Worm (Caenorhabditis elegans) whole organism, L4 larva: Measurements from ENCODE around the gene ZK938.10.

Source experiments
- D1046.2 ChIP-seq: fragments of 200-800 bp; sonication (Bioruptor generic); IDR thresholded peaks from 2 replicates; pipeline ENCODE4 v1.3.6; 2022; ENCODE audit warnings: missing genetic modification characterization, missing compliant biosample characterization
- F10B5.3 ChIP-seq: sonication (generic microtip); optimal IDR thresholded peaks from 2 replicates; lab custom pipeline; 2016; ENCODE audit warnings: mild to moderate bottlenecking, missing genetic modification characterization, missing compliant biosample characterization
- F26F4.8 ChIP-seq: fragments of 200-800 bp; sonication (Bioruptor generic); conservative IDR thresholded peaks from 2 replicates; pipeline ENCODE4 v1.3.6; 2022; ENCODE audit warnings: missing genetic modification characterization, missing compliant biosample characterization
- F37D6.2 ChIP-seq: sonication (generic microtip); optimal IDR thresholded peaks from 2 replicates; lab custom pipeline; 2016; ENCODE audit warnings: mild to moderate bottlenecking, missing genetic modification characterization, missing compliant biosample characterization
- T20F7.1 ChIP-seq: fragments of 200-800 bp; sonication (Bioruptor generic); optimal IDR thresholded peaks from 2 replicates; lab custom pipeline; 2018; ENCODE audit warnings: mild to moderate bottlenecking, missing genetic modification characterization, missing compliant biosample characterization
- Y48G9A.11 ChIP-seq: fragments of 200-800 bp; sonication (Bioruptor generic); IDR thresholded peaks from 2 replicates; pipeline ENCODE4 v1.3.6; 2022; ENCODE audit warnings: missing genetic modification reagents, missing genetic modification characterization, missing compliant biosample characterization
- Y5F2A.4 ChIP-seq: fragments of 200-800 bp; sonication (Bioruptor generic); optimal IDR thresholded peaks from 2 replicates; lab custom pipeline; 2018; ENCODE audit warnings: mild to moderate bottlenecking, missing genetic modification characterization, missing compliant biosample characterization
- Y75B8A.6 ChIP-seq: fragments of 200-800 bp; sonication (Bioruptor generic); IDR thresholded peaks from 2 replicates; pipeline ENCODE4 v1.3.6; 2022; ENCODE audit warnings: missing genetic modification reagents, missing genetic modification characterization, missing compliant biosample characterization
- aly-2 ChIP-seq: sonication (generic microtip); optimal IDR thresholded peaks from 2 replicates; lab custom pipeline; 2018; ENCODE audit warnings: missing biosample characterization, missing genetic modification characterization
- ama-1 ChIP-seq: fragments of 150-350 bp; optimal IDR thresholded peaks from 2 replicates; lab custom pipeline; 2014; ENCODE audit warnings: inconsistent platforms, mixed read lengths
- arid-1 ChIP-seq: fragments of 200-800 bp; sonication (Bioruptor generic); conservative IDR thresholded peaks from 2 replicates; pipeline ENCODE4 v1.3.6; 2022; ENCODE audit warnings: missing genetic modification reagents, missing genetic modification characterization, missing compliant biosample characterization
- ceh-28 ChIP-seq: fragments of 150-350 bp; optimal IDR thresholded peaks from 2 replicates; lab custom pipeline; 2014; ENCODE audit warnings: missing biosample characterization, missing genetic modification reagents, missing genetic modification characterization
- ceh-44 ChIP-seq: fragments of 200-800 bp; sonication (Bioruptor generic); IDR thresholded peaks from 2 replicates; pipeline ENCODE4 v1.3.6; 2022; ENCODE audit warnings: missing genetic modification reagents, missing genetic modification characterization, missing compliant biosample characterization
- ceh-62 ChIP-seq: sonication (generic microtip); optimal IDR thresholded peaks from 2 replicates; lab custom pipeline; 2017; ENCODE audit warnings: missing biosample characterization, missing genetic modification characterization
- ceh-82 ChIP-seq: sonication (generic microtip); optimal IDR thresholded peaks from 2 replicates; lab custom pipeline; 2017; ENCODE audit warnings: missing biosample characterization, missing genetic modification characterization
- dmd-8 ChIP-seq: fragments of 200-800 bp; sonication (Bioruptor generic); IDR thresholded peaks from 2 replicates; pipeline ENCODE4 v1.3.6; 2022; ENCODE audit warnings: missing genetic modification characterization, missing compliant biosample characterization
- duxl-1 ChIP-seq: sonication (generic microtip); optimal IDR thresholded peaks from 2 replicates; lab custom pipeline; 2016; ENCODE audit warnings: mild to moderate bottlenecking, missing genetic modification characterization, moderate library complexity, missing compliant biosample characterization; ENCODE audit not compliant: poor library complexity
- fos-1 ChIP-seq: fragments of 150-350 bp; optimal IDR thresholded peaks from 2 replicates; lab custom pipeline; 2014; ENCODE audit warnings: missing biosample characterization, missing genetic modification characterization
- gei-8 ChIP-seq: fragments of 200-800 bp; sonication (Bioruptor generic); optimal IDR thresholded peaks from 2 replicates; lab custom pipeline; 2018; ENCODE audit warnings: mild to moderate bottlenecking, missing genetic modification characterization, missing compliant biosample characterization
- hlh-30 ChIP-seq: sonication (generic microtip); optimal IDR thresholded peaks from 2 replicates; lab custom pipeline; 2017; ENCODE audit warnings: antibody characterized with exemption, mild to moderate bottlenecking, missing genetic modification characterization, missing compliant biosample characterization; ENCODE audit not compliant: insufficient read depth
- lin-13 ChIP-seq: fragments of 150-350 bp; optimal IDR thresholded peaks from 2 replicates; lab custom pipeline; 2014; ENCODE audit warnings: missing biosample characterization, missing genetic modification reagents, missing genetic modification characterization
- lin-15B ChIP-seq: fragments of 150-350 bp; sonication (generic microtip); optimal IDR thresholded peaks from 3 replicates; lab custom pipeline; 2014; ENCODE audit warnings: missing biosample characterization, missing genetic modification characterization
- lin-29 ChIP-seq: fragments of 200-800 bp; sonication (Bioruptor generic); IDR thresholded peaks from 2 replicates; pipeline ENCODE4 v1.3.6; 2022; ENCODE audit warnings: missing genetic modification reagents, missing genetic modification characterization, missing compliant biosample characterization
- lin-38 ChIP-seq: fragments of 200-800 bp; sonication (Bioruptor generic); IDR thresholded peaks from 2 replicates; pipeline ENCODE4 v1.3.6; 2022; ENCODE audit warnings: missing genetic modification reagents, missing genetic modification characterization, missing compliant biosample characterization
- lin-39 ChIP-seq: fragments of 150-350 bp; optimal IDR thresholded peaks from 2 replicates; lab custom pipeline; 2014; ENCODE audit warnings: missing biosample characterization, missing genetic modification reagents, missing genetic modification characterization
- lsy-2 ChIP-seq, 2 experiments: fragments of 150-350 bp in 1 of 2; sonication (generic microtip) in 1 of 2; optimal IDR thresholded peaks; 2 replicates each; lab custom pipeline; 2014 to 2017; ENCODE audit warnings: missing biosample characterization in 2 of 2, missing genetic modification characterization in 2 of 2
- madf-9 ChIP-seq: fragments of 200-800 bp; sonication (Bioruptor generic); conservative IDR thresholded peaks from 2 replicates; pipeline ENCODE4 v1.3.6; 2022; ENCODE audit warnings: missing genetic modification reagents, missing genetic modification characterization, missing compliant biosample characterization
- mdl-1 ChIP-seq, 2 experiments: fragments of 150-350 bp in 1 of 2; sonication (generic microtip) in 1 of 2; optimal IDR thresholded peaks; 2 replicates each; lab custom pipeline; 2014 to 2017; ENCODE audit warnings: missing biosample characterization in 2 of 2, missing genetic modification characterization in 2 of 2
- mdt-29 ChIP-seq: fragments of 200-800 bp; sonication (Bioruptor generic); IDR thresholded peaks from 2 replicates; pipeline ENCODE4 v1.3.6; 2022; ENCODE audit warnings: missing genetic modification reagents, missing genetic modification characterization, missing compliant biosample characterization
- mep-1 ChIP-seq: fragments of 150-350 bp; sonication (generic microtip); optimal IDR thresholded peaks from 3 replicates; lab custom pipeline; 2014; ENCODE audit warnings: missing biosample characterization, missing genetic modification characterization
- mes-2 ChIP-seq: sonication (generic microtip); optimal IDR thresholded peaks from 2 replicates; lab custom pipeline; 2016; ENCODE audit warnings: missing genotype, mild to moderate bottlenecking, missing genetic modification characterization, missing compliant biosample characterization; ENCODE audit not compliant: poor library complexity, severe bottlenecking
- nhr-102 ChIP-seq: sonication (generic microtip); optimal IDR thresholded peaks from 2 replicates; lab custom pipeline; 2016; ENCODE audit warnings: mild to moderate bottlenecking, missing genetic modification characterization, moderate library complexity, missing compliant biosample characterization
- nhr-237 ChIP-seq: sonication (generic microtip); optimal IDR thresholded peaks from 2 replicates; lab custom pipeline; 2017; ENCODE audit warnings: missing biosample characterization, missing genetic modification characterization
- nhr-25 ChIP-seq: sonication (generic microtip); optimal IDR thresholded peaks from 2 replicates; lab custom pipeline; 2017; ENCODE audit warnings: missing genetic modification characterization, mild to moderate bottlenecking, missing compliant biosample characterization, antibody characterized with exemption, moderate library complexity, borderline replicate concordance; ENCODE audit not compliant: insufficient read depth
- nhr-28 ChIP-seq: fragments of 150-350 bp; optimal IDR thresholded peaks from 2 replicates; lab custom pipeline; 2014; ENCODE audit warnings: missing biosample characterization, missing genetic modification characterization
- nhr-41 ChIP-seq: fragments of 200-800 bp; sonication (Bioruptor generic); IDR thresholded peaks from 2 replicates; pipeline ENCODE4 v1.3.6; 2022; ENCODE audit warnings: missing genetic modification reagents, missing genetic modification characterization, missing compliant biosample characterization
- nhr-48 ChIP-seq: sonication (generic microtip); optimal IDR thresholded peaks from 2 replicates; lab custom pipeline; 2016; ENCODE audit warnings: mild to moderate bottlenecking, missing genetic modification characterization, missing compliant biosample characterization
- nhr-6 ChIP-seq: fragments of 150-350 bp; optimal IDR thresholded peaks from 2 replicates; lab custom pipeline; 2014; ENCODE audit warnings: missing biosample characterization, missing genetic modification characterization
- nhr-76 ChIP-seq: fragments of 150-350 bp; optimal IDR thresholded peaks from 2 replicates; lab custom pipeline; 2014; ENCODE audit warnings: missing biosample characterization, missing genetic modification characterization
- pha-4 ChIP-seq, 2 experiments: fragments of 150-350 bp in 1 of 2; fragments of 200-800 bp in 1 of 2; sonication (Bioruptor generic) in 1 of 2; IDR thresholded peaks in 1 of 2; optimal IDR thresholded peaks in 1 of 2; 2 replicates each; pipeline versions ENCODE4 v1.3.6 to Lab custom; 2014 to 2022; ENCODE audit warnings: missing genetic modification characterization in 2 of 2, missing genetic modification reagents in 2 of 2, missing biosample characterization in 1 of 2, missing compliant biosample characterization in 1 of 2
- php-3 ChIP-seq: fragments of 200-800 bp; sonication (Bioruptor generic); IDR thresholded peaks from 2 replicates; pipeline ENCODE4 v1.3.6; 2022; ENCODE audit warnings: missing genetic modification reagents, missing genetic modification characterization, missing compliant biosample characterization
- sdz-12 ChIP-seq: fragments of 200-800 bp; sonication (Bioruptor generic); optimal IDR thresholded peaks from 2 replicates; lab custom pipeline; 2018; ENCODE audit warnings: mild to moderate bottlenecking, missing genetic modification characterization, missing compliant biosample characterization
- set-16 ChIP-seq: fragments of 200-800 bp; sonication (Bioruptor generic); IDR thresholded peaks from 2 replicates; pipeline ENCODE4 v1.3.6; 2022; ENCODE audit warnings: missing genetic modification reagents, missing genetic modification characterization, missing compliant biosample characterization
- skn-1 ChIP-seq: fragments of 150-350 bp; optimal IDR thresholded peaks from 2 replicates; lab custom pipeline; 2014; ENCODE audit warnings: missing biosample characterization, missing genetic modification characterization
- tra-1 ChIP-seq: fragments of 200-800 bp; sonication (Bioruptor generic); IDR thresholded peaks from 2 replicates; pipeline ENCODE4 v1.3.6; 2022; ENCODE audit warnings: missing genetic modification reagents, missing genetic modification characterization, missing compliant biosample characterization
- unc-62 ChIP-seq, 3 experiments: fragments of 150-350 bp in 1 of 3; sonication (generic microtip); optimal IDR thresholded peaks in 2 of 3; peaks in 1 of 3; 1 replicate in 1 of 3; 2 replicates in 2 of 3; lab custom pipeline; 2014 to 2017; ENCODE audit warnings: missing biosample characterization in 3 of 3, missing genetic modification characterization in 3 of 3, missing genetic modification reagents in 3 of 3, missing genotype in 1 of 3
- zfp-2 ChIP-seq: sonication (generic microtip); optimal IDR thresholded peaks from 2 replicates; lab custom pipeline; 2016; ENCODE audit warnings: mild to moderate bottlenecking, missing genetic modification characterization, missing compliant biosample characterization
- zfp-3 ChIP-seq: fragments of 200-800 bp; sonication (Bioruptor generic); conservative IDR thresholded peaks from 2 replicates; pipeline ENCODE4 v1.3.6; 2022; ENCODE audit warnings: missing genetic modification reagents, missing genetic modification characterization, missing compliant biosample characterization
- zip-11 ChIP-seq: fragments of 200-800 bp; sonication (Bioruptor generic); IDR thresholded peaks from 2 replicates; pipeline ENCODE4 v1.3.6; 2022; ENCODE audit warnings: missing genetic modification characterization, missing compliant biosample characterization
- zip-2 ChIP-seq: fragments of 150-350 bp; optimal IDR thresholded peaks from 2 replicates; lab custom pipeline; 2014; ENCODE audit warnings: missing biosample characterization, missing genetic modification characterization
- ztf-11 ChIP-seq: fragments of 150-350 bp; optimal IDR thresholded peaks from 2 replicates; lab custom pipeline; 2014; ENCODE audit warnings: missing biosample characterization, missing genetic modification characterization

ZK938.10 gene

ce11 chrII:9892409-9892808 is 41.6 kb upstream of the ZK938.10 start, which contains the start of gene C08H9.16 (continued):
- TF ChIP-seq dmd-8 (GFP tag; lab: Robert Waterston, UW) (no peak), lin-38 (GFP tag; lab: Robert Waterston, UW) (no peak), mes-2 (tag; lab: Kevin White, UChicago) (peak; percentile 68), hlh-30 (tag; lab: Kevin White, UChicago) (peak; percentile 45), F37D6.2 (tag; lab: Kevin White, UChicago) (no peak), ceh-44 (GFP tag; lab: Robert Waterston, UW) (no peak), nhr-6 (tag; lab: Kevin White, UChicago) (peak; percentile 13), sdz-12 (no peak), aly-2 (tag; lab: Kevin White, UChicago) (no peak), F10B5.3 (tag; lab: Kevin White, UChicago) (no peak), lsy-2 (tag; optimal IDR thresholded peaks at IDR 0.05; lab: Kevin White, UChicago) (peak; percentile 89 to 99), gei-8 (GFP tag; lab: Kevin White, UChicago) (no peak), nhr-48 (tag; lab: Kevin White, UChicago) (no peak), nhr-41 (GFP tag; lab: Robert Waterston, UW) (no peak), Y5F2A.4 (GFP tag; lab: Kevin White, UChicago) (no peak), lin-15B (tag; lab: Kevin White, UChicago) (no peak), duxl-1 (no peak), Y48G9A.11 (no peak), arid-1 (GFP tag; lab: Robert Waterston, UW) (no peak), madf-9 (GFP tag; lab: Robert Waterston, UW) (no peak), zip-2 (tag; lab: Kevin White, UChicago) (no peak), php-3 (GFP tag; lab: Robert Waterston, UW) (no peak), lin-29 (GFP tag; lab: Robert Waterston, UW) (no peak), nhr-237 (tag; lab: Kevin White, UChicago) (no peak), pha-4 (GFP tag; IDR thresholded peaks at IDR 0.05; lab: Robert Waterston, UW) (no peak), pha-4 (tag; optimal IDR thresholded peaks at IDR 0.05; lab: Kevin White, UChicago) (peak; percentile 59), zip-11 (no peak), zfp-2 (tag; lab: Kevin White, UChicago) (no peak), zfp-3 (GFP tag; lab: Robert Waterston, UW) (no peak), unc-62 (GFP tag; optimal IDR thresholded peaks at IDR 0.05 in 1 of 2; lab: Kevin White, UChicago) (no peak), unc-62 (tag; optimal IDR thresholded peaks at IDR 0.05; lab: Kevin White, UChicago) (no peak), T20F7.1 (GFP tag; lab: Kevin White, UChicago) (no peak), mdt-29 (GFP tag; lab: Robert Waterston, UW) (no peak), tra-1 (GFP tag; lab: Robert Waterston, UW) (no peak), fos-1 (tag; lab: Kevin White, UChicago) (no peak), Y75B8A.6 (no peak), F26F4.8 (GFP tag; lab: Robert Waterston, UW) (no peak), set-16 (no peak), ceh-62 (tag; lab: Kevin White, UChicago) (no peak), lin-39 (no peak), mdl-1 (tag; optimal IDR thresholded peaks at IDR 0.05; lab: Kevin White, UChicago) (no peak), lin-13 (GFP tag; lab: Kevin White, UChicago) (peak; percentile 24), ama-1 (no peak), nhr-76 (tag; lab: Kevin White, UChicago) (no peak), ztf-11 (tag; lab: Kevin White, UChicago) (no peak), ceh-28 (no peak), nhr-25 (no peak), D1046.2 (GFP tag; lab: Robert Waterston, UW) (peak; percentile 98), ceh-82 (no peak), nhr-102 (tag; lab: Kevin White, UChicago) (no peak), skn-1 (no peak), nhr-28 (tag; lab: Kevin White, UChicago) (no peak), mep-1 (tag; lab: Kevin White, UChicago) (peak; percentile 67)
